Worm (Caenorhabditis elegans): ENCODE data around the gene inx-11.

DNA sequence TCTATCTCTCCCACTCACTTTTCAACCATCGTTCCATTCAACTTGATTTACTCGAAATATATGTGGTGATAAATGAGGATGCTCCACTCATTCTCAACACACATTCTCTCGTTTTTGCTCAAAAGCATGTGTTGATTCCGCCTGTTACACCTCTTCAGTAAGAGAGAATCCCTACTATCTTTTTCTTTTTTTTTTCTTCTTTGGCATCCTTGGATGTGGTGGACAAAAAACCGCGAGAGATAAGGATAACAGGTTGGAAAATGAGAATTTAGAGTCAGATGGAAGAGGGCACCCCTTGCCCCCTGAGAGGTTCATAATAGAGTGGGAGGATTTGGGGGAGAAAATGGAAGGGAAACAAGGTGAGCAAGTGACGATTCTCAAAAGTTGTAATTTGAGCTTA is 8.0 kb upstream of the inx-11 start:
- TF ChIP-seq pha-4 (tag; optimal IDR thresholded peaks at IDR 0.05) (no peak), snpc-4 (tag; optimal IDR thresholded peaks at IDR 0.05) (no peak), lin-13 (tag; optimal IDR thresholded peaks at IDR 0.05) (no peak), nhr-76 (tag; optimal IDR thresholded peaks at IDR 0.05) (no peak), ces-1 (GFP tag; optimal IDR thresholded peaks at IDR 0.05) (no peak), flh-1 (GFP tag; optimal IDR thresholded peaks at IDR 0.05) (no peak), nhr-237 (tag; optimal IDR thresholded peaks at IDR 0.05) (no peak), mep-1 (tag; optimal IDR thresholded peaks at IDR 0.05) (no peak), nhr-28 (tag; optimal IDR thresholded peaks at IDR 0.05) (no peak), sem-2 (GFP tag; optimal IDR thresholded peaks at IDR 0.05) (no peak), nhr-12 (tag; optimal IDR thresholded peaks at IDR 0.05) (no peak)

Data from whole organism, mixed stage, embryonic.